Worm (Caenorhabditis elegans) whole organism, mixed stage, embryonic: ENCODE results near the gene gcy-36.
A peak's percentile ranks its signal among the peaks of the same experiment; 100 is the strongest.

Experiments
- M03D4.4 ChIP-seq: sonication (generic microtip); optimal IDR thresholded peaks from 2 replicates; lab custom pipeline; 2017; ENCODE audit warnings: mild to moderate bottlenecking, missing genetic modification characterization, missing compliant biosample characterization
- bed-3 ChIP-seq: fragments of 200-800 bp; sonication (Bioruptor generic); optimal IDR thresholded peaks from 3 replicates; lab custom pipeline; 2018; ENCODE audit warnings: mild to moderate bottlenecking, missing genetic modification characterization, moderate library complexity, missing compliant biosample characterization
- blmp-1 ChIP-seq: fragments of 150-350 bp; optimal IDR thresholded peaks from 2 replicates; lab custom pipeline; 2014; ENCODE audit warnings: missing biosample characterization, missing genetic modification characterization
- ceh-39 ChIP-seq: fragments of 150-350 bp; optimal IDR thresholded peaks from 2 replicates; lab custom pipeline; 2014; ENCODE audit warnings: missing biosample characterization, missing genetic modification characterization
- ces-1 ChIP-seq: fragments of 150-350 bp; optimal IDR thresholded peaks from 2 replicates; lab custom pipeline; 2014; ENCODE audit warnings: missing biosample characterization, missing genetic modification reagents, missing genetic modification characterization
- cnd-1 ChIP-seq: fragments of 200-800 bp; sonication (Bioruptor generic); optimal IDR thresholded peaks from 2 replicates; lab custom pipeline; 2018; ENCODE audit warnings: mild to moderate bottlenecking, missing genetic modification characterization, missing compliant biosample characterization
- drap-1 ChIP-seq: fragments of 200-800 bp; sonication (Bioruptor generic); optimal IDR thresholded peaks from 3 replicates; lab custom pipeline; 2018; ENCODE audit warnings: mild to moderate bottlenecking, missing genetic modification characterization, missing compliant biosample characterization
- elt-1 ChIP-seq: sonication (generic microtip); optimal IDR thresholded peaks from 2 replicates; lab custom pipeline; 2017; ENCODE audit warnings: missing genetic modification characterization, mild to moderate bottlenecking, missing compliant biosample characterization, antibody characterized with exemption, moderate library complexity, borderline replicate concordance; ENCODE audit not compliant: insufficient read depth
- elt-3 ChIP-seq: fragments of 150-350 bp; optimal IDR thresholded peaks from 2 replicates; lab custom pipeline; 2014; ENCODE audit warnings: missing biosample characterization, missing genetic modification characterization
- flh-1 ChIP-seq: fragments of 200-800 bp; sonication (Bioruptor generic); optimal IDR thresholded peaks from 2 replicates; lab custom pipeline; 2018; ENCODE audit warnings: mild to moderate bottlenecking, missing genetic modification characterization, moderate library complexity, missing compliant biosample characterization
- ham-2 ChIP-seq: fragments of 200-800 bp; sonication (Bioruptor generic); optimal IDR thresholded peaks from 2 replicates; lab custom pipeline; 2018; ENCODE audit warnings: mild to moderate bottlenecking, missing genetic modification characterization, missing compliant biosample characterization
- hlh-1 ChIP-seq: fragments of 150-350 bp; optimal IDR thresholded peaks from 2 replicates; lab custom pipeline; 2014; ENCODE audit warnings: missing biosample characterization, missing genetic modification reagents, missing genetic modification characterization
- lin-13 ChIP-seq: fragments of 150-350 bp; optimal IDR thresholded peaks from 2 replicates; lab custom pipeline; 2014; ENCODE audit warnings: missing biosample characterization, missing genetic modification characterization
- mab-5 ChIP-seq: fragments of 150-350 bp; optimal IDR thresholded peaks from 2 replicates; lab custom pipeline; 2014; ENCODE audit warnings: missing biosample characterization, missing genetic modification characterization
- mep-1 ChIP-seq: fragments of 150-350 bp; optimal IDR thresholded peaks from 2 replicates; lab custom pipeline; 2017; ENCODE audit warnings: missing biosample characterization, missing genetic modification reagents, missing genetic modification characterization, inconsistent platforms
- nhr-12 ChIP-seq: fragments of 150-350 bp; optimal IDR thresholded peaks from 2 replicates; lab custom pipeline; 2014; ENCODE audit warnings: missing biosample characterization, missing genetic modification characterization
- nhr-2 ChIP-seq: fragments of 150-350 bp; optimal IDR thresholded peaks from 2 replicates; lab custom pipeline; 2014; ENCODE audit warnings: missing biosample characterization, missing genetic modification characterization
- nhr-237 ChIP-seq: fragments of 150-350 bp; optimal IDR thresholded peaks from 2 replicates; lab custom pipeline; 2014; ENCODE audit warnings: missing biosample characterization, missing genetic modification characterization
- nhr-28 ChIP-seq: fragments of 150-350 bp; optimal IDR thresholded peaks from 2 replicates; lab custom pipeline; 2014; ENCODE audit warnings: missing biosample characterization, missing genetic modification characterization
- nhr-76 ChIP-seq: sonication (generic microtip); optimal IDR thresholded peaks from 2 replicates; lab custom pipeline; 2017; ENCODE audit warnings: missing biosample characterization, missing genetic modification characterization
- pha-4 ChIP-seq: fragments of 150-350 bp; optimal IDR thresholded peaks from 2 replicates; lab custom pipeline; 2018; ENCODE audit warnings: missing biosample characterization, missing genetic modification reagents, missing genetic modification characterization
- snpc-4 ChIP-seq: fragments of 150-350 bp; optimal IDR thresholded peaks from 2 replicates; lab custom pipeline; 2014; ENCODE audit warnings: missing biosample characterization, missing genetic modification characterization
- sptf-1 ChIP-seq: sonication (generic microtip); optimal IDR thresholded peaks from 2 replicates; lab custom pipeline; 2017; ENCODE audit warnings: mild to moderate bottlenecking, missing genetic modification characterization, moderate library complexity, missing compliant biosample characterization
- tbx-8 ChIP-seq: fragments of 200-800 bp; sonication (Bioruptor generic); optimal IDR thresholded peaks from 2 replicates; lab custom pipeline; 2018; ENCODE audit warnings: mild to moderate bottlenecking, missing genetic modification characterization, moderate library complexity, missing compliant biosample characterization
- unc-39 ChIP-seq: fragments of 150-350 bp; optimal IDR thresholded peaks from 2 replicates; lab custom pipeline; 2014; ENCODE audit warnings: missing biosample characterization, missing genetic modification characterization
- unc-62 ChIP-seq: fragments of 150-350 bp; optimal IDR thresholded peaks from 2 replicates; lab custom pipeline; 2014; ENCODE audit warnings: missing biosample characterization, missing genetic modification reagents, missing genetic modification characterization
- ztf-11 ChIP-seq: fragments of 150-350 bp; optimal IDR thresholded peaks from 2 replicates; lab custom pipeline; 2014; ENCODE audit warnings: missing biosample characterization, missing genetic modification characterization

Gene gcy-36

DNA sequence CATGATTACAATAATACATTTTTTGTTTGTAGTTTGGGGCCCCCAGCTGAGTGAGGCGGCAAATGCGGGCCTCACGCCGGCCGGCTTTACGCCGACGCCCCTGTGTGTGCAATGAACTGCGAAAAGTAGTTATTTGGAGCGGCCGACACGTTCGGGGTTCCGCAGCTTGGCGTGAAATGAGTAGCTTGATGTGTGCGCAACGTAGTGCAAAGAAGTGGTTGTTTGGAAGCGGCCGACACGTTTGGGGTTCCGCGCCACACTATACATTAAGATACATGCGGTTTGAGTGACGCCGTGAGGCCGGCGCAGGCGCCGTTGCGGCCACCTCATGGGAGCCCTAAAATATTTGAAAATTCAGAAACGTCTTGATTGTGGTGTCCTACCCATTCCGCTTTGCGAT, 10.2 kb upstream of the gcy-36 start:
- TF ChIP-seq lin-13 (tag; lab: Kevin White, UChicago), result no peak
- TF ChIP-seq hlh-1 (tag; lab: Kevin White, UChicago), result no peak
- no peak for TF ChIP-seq nhr-28
- no peak for TF ChIP-seq flh-1 (GFP tag; lab: Kevin White, UChicago)
- TF ChIP-seq nhr-237 (tag; lab: Kevin White, UChicago), result no peak
- no peak for TF ChIP-seq M03D4.4 (tag; lab: Kevin White, UChicago)
- no peak for TF ChIP-seq nhr-76 (tag; lab: Kevin White, UChicago)
- TF ChIP-seq nhr-2 (tag; lab: Kevin White, UChicago), result no peak
- TF ChIP-seq pha-4, result no peak
- no peak for TF ChIP-seq bed-3 (GFP tag; lab: Kevin White, UChicago)
- no peak for TF ChIP-seq ztf-11 (tag; lab: Kevin White, UChicago)

DNA sequence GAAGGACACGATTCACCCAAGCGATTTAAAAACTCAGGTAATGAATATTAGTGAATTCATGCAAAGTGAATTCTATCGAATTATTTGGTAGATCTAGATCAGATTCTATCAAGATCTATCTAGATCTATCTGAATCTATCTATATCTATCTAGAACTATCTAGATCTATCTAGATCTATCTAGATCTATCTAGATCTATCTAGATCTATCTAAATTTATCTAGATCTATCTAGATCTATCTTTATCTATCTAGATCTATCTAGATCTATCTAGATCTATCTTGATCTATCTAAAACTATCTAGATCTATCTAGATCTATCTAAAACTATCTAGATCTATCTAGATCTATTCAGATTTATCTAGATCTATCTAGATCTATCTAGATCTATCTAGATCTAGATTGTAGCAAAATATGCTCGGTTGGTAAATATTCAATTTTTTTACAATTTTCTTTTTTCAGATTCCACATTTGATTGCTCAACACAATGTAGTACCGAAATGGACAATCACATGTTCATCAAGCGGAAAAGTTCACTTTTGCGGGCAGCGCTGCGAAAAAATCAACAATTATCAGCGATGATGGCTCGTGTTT, 8.8 kb upstream of the gcy-36 start:
- TF ChIP-seq unc-39, result no peak
- peak; percentile 41 for TF ChIP-seq ham-2 (GFP tag; lab: Kevin White, UChicago)
- TF ChIP-seq elt-1 (tag; lab: Kevin White, UChicago), result peak; percentile 100

DNA sequence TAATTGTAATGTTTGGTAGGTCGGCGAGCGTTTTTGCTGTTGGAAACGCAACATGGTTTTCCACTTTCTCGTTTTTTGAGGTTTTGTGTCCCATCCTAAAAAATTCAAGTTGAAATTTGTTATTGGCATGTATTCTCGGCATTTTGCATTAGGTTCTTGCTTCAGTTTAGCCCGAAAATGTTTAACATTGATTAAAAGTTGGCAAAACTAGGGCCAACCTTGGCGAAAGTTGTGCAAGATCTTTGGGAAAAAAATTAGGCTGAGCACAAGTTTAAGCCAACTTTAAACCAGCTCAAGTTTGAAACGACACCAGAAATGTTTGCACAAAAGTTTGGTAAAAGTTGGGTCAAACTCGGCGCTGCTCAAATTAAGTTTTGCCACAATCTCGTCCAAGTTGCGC, 1.5 kb upstream of the gcy-36 start, which contains the start of gene exc-1:
Gene exc-1 (minus strand): TSS at position 101 of the 400 bp plus-strand sequence.
- TF ChIP-seq tbx-8 (GFP tag; lab: Kevin White, UChicago) (no peak), ceh-39 (tag; lab: Kevin White, UChicago) (no peak), drap-1 (no peak), elt-1 (tag; lab: Kevin White, UChicago) (no peak), sptf-1 (tag; lab: Kevin White, UChicago) (no peak), ces-1 (GFP tag; lab: Kevin White, UChicago) (no peak), nhr-12 (no peak), hlh-1 (tag; lab: Kevin White, UChicago) (no peak), cnd-1 (tag; lab: Kevin White, UChicago) (no peak), mep-1 (no peak), unc-62 (GFP tag; lab: Kevin White, UChicago) (no peak)
- TF ChIP-seq, all 35 proteins: peak for 0

- TF ChIP-seq unc-62 (GFP tag; lab: Kevin White, UChicago), result no peak
- peak; percentile 34 for TF ChIP-seq elt-1 (tag; lab: Kevin White, UChicago)
- TF ChIP-seq snpc-4, result no peak
These were observed 6.4 kb downstream of the gcy-36 start for ce11 chrX:15485262-15485661.

DNA sequence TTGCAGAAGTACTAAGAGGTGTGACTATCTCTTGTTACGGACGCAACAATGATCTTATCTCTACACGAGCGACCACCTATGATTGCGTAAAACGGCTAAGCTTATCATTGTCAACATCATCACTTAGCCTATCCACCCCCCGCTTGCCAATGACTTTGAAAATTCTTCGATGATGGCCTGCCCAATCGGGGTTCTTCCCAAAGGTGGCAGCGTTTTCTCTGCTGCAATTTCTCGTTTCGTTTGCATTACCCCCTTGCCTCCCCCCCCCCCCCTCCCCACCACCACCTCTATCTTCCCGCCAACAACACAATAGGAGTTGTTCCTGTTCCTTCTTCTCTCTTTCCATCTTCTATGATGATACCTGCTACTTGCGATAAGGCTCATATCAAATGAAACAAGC, 8.3 kb downstream of the gcy-36 start:
- TF ChIP-seq drap-1 (no peak), blmp-1 (tag; lab: Kevin White, UChicago) (no peak), nhr-237 (tag; lab: Kevin White, UChicago) (no peak), hlh-1 (tag; lab: Kevin White, UChicago) (no peak), ham-2 (GFP tag; lab: Kevin White, UChicago) (peak; percentile 82), elt-1 (tag; lab: Kevin White, UChicago) (peak; percentile 80)

ce11 chrX:15487806-15488205, 9.0 kb downstream of the gcy-36 start, which contains the start of gene H13N06.2:
Gene H13N06.2 (plus strand): TSS chrX:15488106.
- TF ChIP-seq elt-1 (tag; lab: Kevin White, UChicago) (no peak), mab-5 (tag; lab: Kevin White, UChicago) (no peak), ztf-11 (tag; lab: Kevin White, UChicago) (no peak), cnd-1 (tag; lab: Kevin White, UChicago) (no peak)

ce11 chrX:15491110-15491509, 12.3 kb downstream of the gcy-36 start:
- TF ChIP-seq ham-2 (GFP tag; lab: Kevin White, UChicago) (no peak), elt-3 (tag; lab: Kevin White, UChicago) (no peak), ceh-39 (tag; lab: Kevin White, UChicago) (no peak)
